Fruit fly (Drosophila melanogaster): ENCODE data around the gene CG15317.

CG15317 gene

DNA sequence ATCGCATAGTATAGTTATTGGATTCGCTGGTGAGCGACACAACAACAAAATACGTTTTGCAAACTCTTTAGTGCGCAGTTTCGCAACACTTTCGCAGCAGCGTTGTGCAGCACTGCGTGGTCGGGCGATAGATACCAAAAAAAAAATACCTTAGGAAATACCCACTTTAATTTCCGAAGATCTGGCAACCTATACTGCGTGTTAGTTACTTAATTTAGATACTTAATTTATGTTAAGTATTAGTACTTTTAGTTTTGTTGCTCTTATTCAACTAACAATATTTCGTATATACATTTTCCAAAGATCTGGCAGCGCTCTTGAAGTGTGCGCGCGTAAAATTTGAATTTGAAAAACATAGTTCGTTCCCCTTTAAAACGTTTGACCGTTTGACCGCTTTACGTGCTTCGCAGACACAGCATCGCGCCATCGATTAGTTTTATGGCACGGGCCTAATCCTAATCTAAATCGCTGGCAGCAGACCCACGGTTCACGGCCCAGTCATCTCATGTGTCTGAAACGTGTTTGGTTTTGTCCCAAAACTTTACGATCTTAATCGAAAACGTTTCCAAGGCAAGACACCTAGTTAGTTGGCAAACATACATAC, 23.7 kb upstream of the CG15317 start, which contains the start of gene LPCAT (continued):
- TF ChIP-seq CG7839 (tag; optimal IDR thresholded peaks at IDR 0.05) (peak; percentile 71), CG11723 (GFP tag; optimal IDR thresholded peaks at IDR 0.05) (no peak), CG18011 (GFP tag; optimal IDR thresholded peaks at IDR 0.05) (peak; percentile 14), CG6654 (GFP tag; optimal IDR thresholded peaks at IDR 0.05) (no peak), CG6854 (GFP tag; optimal IDR thresholded peaks at IDR 0.05) (no peak), CG1792 (GFP tag; optimal IDR thresholded peaks at IDR 0.05) (peak; percentile 46), CG15011 (GFP tag; optimal IDR thresholded peaks at IDR 0.05) (no peak), CG13894 (tag; optimal IDR thresholded peaks at IDR 0.05) (peak; percentile 94), CG12219 (GFP tag; optimal IDR thresholded peaks at IDR 0.05) (no peak), ash1 (GFP tag; optimal IDR thresholded peaks at IDR 0.05) (no peak), CG18764 (GFP tag; optimal IDR thresholded peaks at IDR 0.05) (peak; percentile 69), CG12769 (tag; optimal IDR thresholded peaks at IDR 0.05) (peak; percentile 72), CG7372 (GFP tag; IDR thresholded peaks at IDR 0.05) (peak; percentile 72), HmgZ (tag; optimal IDR thresholded peaks at IDR 0.05) (peak; percentile 69), gce (GFP tag; IDR thresholded peaks at IDR 0.05) (0 out of 3 replicates have a peak, but pooled peaks have one; percentile 55), sr (GFP tag; IDR thresholded peaks at IDR 0.05) (no peak; the same call in 2 of the 3 replicates), h (optimal IDR thresholded peaks at IDR 0.05) (no peak), HLHmδ (GFP tag; optimal IDR thresholded peaks at IDR 0.05) (no peak), ro (GFP tag; IDR thresholded peaks at IDR 0.05) (0 out of 2 replicates have a peak, but pooled peaks have one; percentile 28), YL-1 (GFP tag; optimal IDR thresholded peaks at IDR 0.05) (peak; percentile 4), Blimp-1 (GFP tag; optimal IDR thresholded peaks at IDR 0.05) (peak; percentile 54), Xbp1 (GFP tag; optimal IDR thresholded peaks at IDR 0.05) (peak; percentile 73), CG10654 (GFP tag; optimal IDR thresholded peaks at IDR 0.05) (peak; percentile 64), lbe (GFP tag; optimal IDR thresholded peaks at IDR 0.05) (peak; percentile 77), chn (GFP tag; optimal IDR thresholded peaks at IDR 0.05) (peak; percentile 48), ken (GFP tag; IDR thresholded peaks at IDR 0.05) (peak; percentile 90), CG14014 (GFP tag; IDR thresholded peaks at IDR 0.05) (peak; percentile 84), CG8359 (GFP tag; optimal IDR thresholded peaks at IDR 0.05; ENCODE audit: borderline replicate concordance) (no peak), insv (GFP tag; optimal IDR thresholded peaks at IDR 0.05) (no peak), danr (GFP tag; IDR thresholded peaks at IDR 0.05) (peak; percentile 66), CG10321 (GFP tag; IDR thresholded peaks at IDR 0.05) (0 out of 2 replicates have a peak, but pooled peaks have one; percentile 39), CG30403 (GFP tag; optimal IDR thresholded peaks at IDR 0.05) (peak; percentile 75), gfzf (GFP tag; optimal IDR thresholded peaks at IDR 0.05) (peak; percentile 54), CG7928 (GFP tag; optimal IDR thresholded peaks at IDR 0.05) (peak; percentile 43), tx (GFP tag; optimal IDR thresholded peaks at IDR 0.05) (peak; percentile 59), Fer1 (GFP tag; optimal IDR thresholded peaks at IDR 0.05) (peak; percentile 80), Side (GFP tag; optimal IDR thresholded peaks at IDR 0.05) (peak; percentile 62), Ets65A (GFP tag) (peak; percentile 97), yki (optimal IDR thresholded peaks at IDR 0.05) (no peak), CG42726 (GFP tag; IDR thresholded peaks at IDR 0.05; ENCODE audit: partially characterized antibody) (peak; percentile 72), usp (GFP tag; optimal IDR thresholded peaks at IDR 0.05) (no peak), Deaf1 (tag; optimal IDR thresholded peaks at IDR 0.05) (no peak), gsb-n (tag; optimal IDR thresholded peaks at IDR 0.05) (no peak), Bdp1 (GFP tag; optimal IDR thresholded peaks at IDR 0.05) (peak; percentile 45), CG33557 (GFP tag; optimal IDR thresholded peaks at IDR 0.05) (peak; percentile 15), schlank (tag; optimal IDR thresholded peaks at IDR 0.05) (peak; percentile 27), CG13296 (GFP tag; optimal IDR thresholded peaks at IDR 0.05) (peak; percentile 58), Ptx1 (GFP tag; IDR thresholded peaks at IDR 0.05) (peak; percentile 88), amos (GFP tag; IDR thresholded peaks at IDR 0.05; ENCODE audit: partially characterized antibody) (peak; percentile 80; the same call in 1 of the 2 replicates), knrl (GFP tag; IDR thresholded peaks at IDR 0.05; ENCODE audit: partially characterized antibody) (peak; percentile 80)

Data from whole organism, embryonic.